Fruit fly (Drosophila melanogaster) whole organism, embryonic: ENCODE data around the gene Svil.
A peak's percentile ranks its signal among the peaks of the same experiment; 100 is the strongest.

Experiments
- C15 ChIP-seq: fragments of 200-800 bp; sonication (Bioruptor generic); IDR thresholded peaks from 3 replicates; pipeline ENCODE4 v1.3.6; 2022; ENCODE audit warnings: missing biosample characterization, missing genetic modification characterization
- CG10366 ChIP-seq: fragments of 200-800 bp; sonication (Bioruptor generic); IDR thresholded peaks from 2 replicates; pipeline ENCODE4 v1.3.6; 2022; ENCODE audit warnings: missing biosample characterization, missing genetic modification characterization
- CG11696 ChIP-seq: fragments of 200-800 bp; sonication (Bioruptor generic); IDR thresholded peaks from 2 replicates; pipeline ENCODE4 v1.3.6; 2022; ENCODE audit warnings: missing biosample characterization, missing genetic modification characterization
- CG11723 ChIP-seq: fragments of 200-800 bp; sonication (Bioruptor generic); optimal IDR thresholded peaks from 2 replicates; lab custom pipeline; 2017; ENCODE audit warnings: missing biosample characterization, mild to moderate bottlenecking, missing genetic modification characterization
- CG12769 ChIP-seq: fragments of 200-800 bp; sonication (Bioruptor generic); optimal IDR thresholded peaks from 2 replicates; lab custom pipeline; 2019; ENCODE audit warnings: missing biosample characterization, mild to moderate bottlenecking, missing genetic modification characterization, moderate library complexity
- CG12942 ChIP-seq: fragments of 200-800 bp; sonication (Bioruptor generic); optimal IDR thresholded peaks from 3 replicates; lab custom pipeline; 2016; ENCODE audit warnings: missing biosample characterization, missing genetic modification characterization
- CG13624 ChIP-seq: fragments of 200-800 bp; sonication (Bioruptor generic); optimal IDR thresholded peaks from 2 replicates; lab custom pipeline; 2016; ENCODE audit warnings: missing biosample characterization, missing genetic modification characterization
- CG13775 ChIP-seq: fragments of 200-800 bp; sonication (Bioruptor generic); optimal IDR thresholded peaks from 3 replicates; lab custom pipeline; 2017; ENCODE audit warnings: missing biosample characterization, mild to moderate bottlenecking, missing genetic modification characterization
- CG14710 ChIP-seq: fragments of 200-800 bp; sonication (Bioruptor generic); optimal IDR thresholded peaks from 3 replicates; lab custom pipeline; 2019; ENCODE audit warnings: missing biosample characterization, mild to moderate bottlenecking, missing genetic modification characterization, moderate library complexity
- CG15514 ChIP-seq: fragments of 200-800 bp; sonication (Bioruptor generic); optimal IDR thresholded peaks from 3 replicates; lab custom pipeline; 2017; ENCODE audit warnings: missing biosample characterization, missing genetic modification characterization, mild to moderate bottlenecking, moderate library complexity, missing genetic modification reagents
- CG17328 ChIP-seq: fragments of 200-800 bp; sonication (Bioruptor generic); IDR thresholded peaks from 2 replicates; pipeline ENCODE4 v1.3.6; 2022; ENCODE audit warnings: missing biosample characterization, missing genetic modification characterization
- CG17361 ChIP-seq: fragments of 200-800 bp; sonication (Bioruptor generic); IDR thresholded peaks from 3 replicates; pipeline ENCODE4 v1.3.6; 2022; ENCODE audit warnings: missing biosample characterization, missing genetic modification characterization
- CG17385 ChIP-seq: fragments of 200-800 bp; sonication (Bioruptor generic); optimal IDR thresholded peaks from 3 replicates; lab custom pipeline; 2018; ENCODE audit warnings: missing biosample characterization, mild to moderate bottlenecking, missing genetic modification characterization
- CG18011 ChIP-seq: fragments of 200-800 bp; sonication (Bioruptor generic); optimal IDR thresholded peaks from 2 replicates; lab custom pipeline; 2017; ENCODE audit warnings: missing biosample characterization, missing genetic modification characterization, mild to moderate bottlenecking, moderate library complexity, missing genotype
- CG6175 ChIP-seq: fragments of 200-800 bp; sonication (Bioruptor generic); IDR thresholded peaks from 3 replicates; pipeline ENCODE4 v1.3.6; 2022; ENCODE audit warnings: missing biosample characterization, missing genetic modification characterization
- CG6765 ChIP-seq: fragments of 200-800 bp; sonication (Bioruptor generic); optimal IDR thresholded peaks from 3 replicates; lab custom pipeline; 2017; ENCODE audit warnings: missing biosample characterization, mild to moderate bottlenecking, missing genetic modification characterization
- CG7839 ChIP-seq: fragments of 200-800 bp; sonication (Bioruptor generic); optimal IDR thresholded peaks from 3 replicates; lab custom pipeline; 2018; ENCODE audit warnings: missing biosample characterization, mild to moderate bottlenecking, missing genetic modification characterization, moderate library complexity
- CG8478 ChIP-seq: fragments of >200 bp; optimal IDR thresholded peaks from 2 replicates; lab custom pipeline; 2018
- CG9215 ChIP-seq: fragments of 200-800 bp; sonication (Bioruptor generic); IDR thresholded peaks from 2 replicates; pipeline ENCODE4 v1.3.6; 2022; ENCODE audit warnings: missing biosample characterization, missing genetic modification characterization
- CG9817 ChIP-seq: fragments of 200-800 bp; sonication (Bioruptor generic); optimal IDR thresholded peaks from 2 replicates; lab custom pipeline; 2018; ENCODE audit warnings: missing biosample characterization, mild to moderate bottlenecking, missing genetic modification characterization, moderate library complexity
- Ets97D ChIP-seq: fragments of 200-800 bp; sonication (Bioruptor generic); optimal IDR thresholded peaks from 3 replicates; lab custom pipeline; 2016; ENCODE audit warnings: missing biosample characterization, missing genetic modification characterization
- HHEX ChIP-seq: fragments of 200-800 bp; sonication (Bioruptor generic); optimal IDR thresholded peaks from 3 replicates; lab custom pipeline; 2017; ENCODE audit warnings: missing biosample characterization, mild to moderate bottlenecking, missing genetic modification characterization, missing genetic modification reagents
- HmgD ChIP-seq: fragments of 200-800 bp; sonication (Bioruptor generic); optimal IDR thresholded peaks from 3 replicates; lab custom pipeline; 2016; ENCODE audit warnings: missing biosample characterization, missing genetic modification characterization
- Hr3 ChIP-seq: fragments of 200-800 bp; sonication (Bioruptor generic); optimal IDR thresholded peaks from 3 replicates; lab custom pipeline; 2016; ENCODE audit warnings: missing biosample characterization, missing genetic modification characterization
- MESR4 ChIP-seq: fragments of 200-800 bp; sonication (Bioruptor generic); optimal IDR thresholded peaks from 2 replicates; lab custom pipeline; 2018; ENCODE audit warnings: missing biosample characterization, mild to moderate bottlenecking, missing genetic modification characterization, moderate library complexity
- Oaz ChIP-seq: fragments of 200-800 bp; sonication (Bioruptor generic); IDR thresholded peaks from 2 replicates; pipeline ENCODE4 v1.3.6; 2022; ENCODE audit warnings: missing biosample characterization, missing genetic modification characterization
- Oli ChIP-seq: fragments of 200-800 bp; sonication (Bioruptor generic); optimal IDR thresholded peaks from 2 replicates; lab custom pipeline; 2018; ENCODE audit warnings: missing biosample characterization, mild to moderate bottlenecking, missing genetic modification characterization, moderate library complexity
- Usf ChIP-seq: fragments of 200-800 bp; sonication (Bioruptor generic); optimal IDR thresholded peaks from 2 replicates; lab custom pipeline; 2017; ENCODE audit warnings: missing genotype, missing biosample characterization, missing genetic modification characterization
- amos ChIP-seq: fragments of 200-800 bp; sonication (Bioruptor generic); IDR thresholded peaks from 2 replicates; pipeline ENCODE4 v1.3.6; 2022; ENCODE audit warnings: missing biosample characterization, missing genetic modification characterization; ENCODE audit not compliant: partially characterized antibody
- bbx ChIP-seq: fragments of 200-800 bp; sonication (Bioruptor generic); IDR thresholded peaks from 2 replicates; pipeline ENCODE4 v1.3.6; 2022; ENCODE audit warnings: missing biosample characterization, missing genetic modification characterization; ENCODE audit not compliant: partially characterized antibody
- chif ChIP-seq, 2 experiments: fragments of 200-800 bp; sonication (Bioruptor generic); optimal IDR thresholded peaks; 3 replicates each; lab custom pipeline; 2016; ENCODE audit warnings: missing biosample characterization in 2 of 2, missing genetic modification characterization in 2 of 2
- crp ChIP-seq, 2 experiments: fragments of 200-800 bp; sonication (Bioruptor generic); optimal IDR thresholded peaks; 2 replicates in 1 of 2; 3 replicates in 1 of 2; lab custom pipeline; 2017; ENCODE audit warnings: missing biosample characterization in 2 of 2, missing genetic modification characterization in 2 of 2, mild to moderate bottlenecking in 1 of 2, moderate library complexity in 1 of 2
- disco-r ChIP-seq: fragments of 200-800 bp; sonication (Bioruptor generic); optimal IDR thresholded peaks from 2 replicates; lab custom pipeline; 2016; ENCODE audit warnings: missing biosample characterization, missing genetic modification characterization
- emc ChIP-seq: fragments of 200-800 bp; sonication (Bioruptor generic); optimal IDR thresholded peaks from 2 replicates; lab custom pipeline; 2016; ENCODE audit warnings: missing biosample characterization, missing genetic modification characterization
- en ChIP-seq: fragments of 200-800 bp; sonication (Bioruptor generic); optimal IDR thresholded peaks from 2 replicates; lab custom pipeline; 2016; ENCODE audit warnings: missing biosample characterization, missing genetic modification characterization
- eyg ChIP-seq: fragments of 200-800 bp; sonication (Bioruptor generic); optimal IDR thresholded peaks from 3 replicates; lab custom pipeline; 2016; ENCODE audit warnings: missing biosample characterization, missing genetic modification characterization
- fd64A ChIP-seq: fragments of 200-800 bp; sonication (Bioruptor generic); optimal IDR thresholded peaks from 3 replicates; lab custom pipeline; 2018; ENCODE audit warnings: missing biosample characterization, mild to moderate bottlenecking, missing genetic modification characterization
- h ChIP-seq: fragments of >200 bp; optimal IDR thresholded peaks from 2 replicates; lab custom pipeline; 2017
- kni ChIP-seq: fragments of 200-800 bp; sonication (Bioruptor generic); optimal IDR thresholded peaks from 3 replicates; lab custom pipeline; 2017; ENCODE audit warnings: mild to moderate bottlenecking, missing biosample characterization, missing genetic modification reagents, missing genetic modification characterization
- lab ChIP-seq: fragments of 200-800 bp; sonication (Bioruptor generic); optimal IDR thresholded peaks from 3 replicates; lab custom pipeline; 2017; ENCODE audit warnings: missing biosample characterization, missing genetic modification characterization, mild to moderate bottlenecking, moderate library complexity, missing genetic modification reagents
- mirr ChIP-seq: fragments of 200-800 bp; sonication (Bioruptor generic); optimal IDR thresholded peaks from 3 replicates; lab custom pipeline; 2018; ENCODE audit warnings: missing biosample characterization, mild to moderate bottlenecking, missing genetic modification characterization
- nmo ChIP-seq: fragments of 200-800 bp; sonication (Bioruptor generic); optimal IDR thresholded peaks from 2 replicates; lab custom pipeline; 2018; ENCODE audit warnings: missing biosample characterization, mild to moderate bottlenecking, missing genetic modification characterization, moderate library complexity
- pfk ChIP-seq: fragments of 200-800 bp; sonication (Bioruptor generic); optimal IDR thresholded peaks from 2 replicates; lab custom pipeline; 2018; ENCODE audit warnings: missing biosample characterization, mild to moderate bottlenecking, missing genetic modification characterization, moderate library complexity
- pum ChIP-seq: fragments of 200-800 bp; sonication (Bioruptor generic); optimal IDR thresholded peaks from 2 replicates; lab custom pipeline; 2016; ENCODE audit warnings: missing biosample characterization, missing genetic modification characterization
- rib ChIP-seq: fragments of 200-800 bp; sonication (Bioruptor generic); IDR thresholded peaks from 2 replicates; pipeline ENCODE4 v1.3.6; 2022; ENCODE audit warnings: missing biosample characterization, missing genetic modification characterization
- salm ChIP-seq: fragments of 200-800 bp; sonication (Bioruptor generic); optimal IDR thresholded peaks from 2 replicates; lab custom pipeline; 2018; ENCODE audit warnings: missing biosample characterization, mild to moderate bottlenecking, missing genetic modification characterization
- seq ChIP-seq: fragments of 200-800 bp; sonication (Bioruptor generic); IDR thresholded peaks from 2 replicates; pipeline ENCODE4 v1.3.6; 2022; ENCODE audit warnings: missing biosample characterization, missing genetic modification characterization
- sisA ChIP-seq: fragments of 200-800 bp; sonication (Bioruptor generic); IDR thresholded peaks from 2 replicates; pipeline ENCODE4 v1.3.6; 2022; ENCODE audit warnings: missing biosample characterization, missing genetic modification characterization
- tap ChIP-seq: fragments of 200-800 bp; optimal IDR thresholded peaks from 3 replicates; lab custom pipeline; 2019; ENCODE audit warnings: missing biosample characterization, mild to moderate bottlenecking, missing genetic modification characterization, moderate library complexity
- wor ChIP-seq: fragments of 200-800 bp; sonication (Bioruptor generic); IDR thresholded peaks from 2 replicates; pipeline ENCODE4 v1.3.6; 2022; ENCODE audit warnings: missing biosample characterization, missing genetic modification characterization

The Svil gene

dm6 chr3L:2466411-2467015, 89.1 kb downstream of the Svil start (continued):
- TF ChIP-seq CG17328 (GFP tag; lab: Robert Waterston, UW), result peak; percentile 44; the same call in 1 of the 2 replicates
- peak; percentile 68 for TF ChIP-seq CG13624 (GFP tag; lab: Kevin White, UChicago)
- TF ChIP-seq eyg (GFP tag; lab: Kevin White, UChicago), result no peak
- no peak for TF ChIP-seq CG18011 (GFP tag; lab: Kevin White, UChicago)
- peak; percentile 90 for TF ChIP-seq CG17385 (GFP tag; lab: Kevin White, UChicago)
- peak; percentile 56 for TF ChIP-seq nmo (GFP tag; lab: Kevin White, UChicago)
- no peak for TF ChIP-seq mirr (GFP tag; lab: Kevin White, UChicago)
- no peak for TF ChIP-seq fd64A
- TF ChIP-seq lab (GFP tag; lab: Kevin White, UChicago), result peak; percentile 48
- no peak for TF ChIP-seq CG17361 (GFP tag; lab: Robert Waterston, UW)
- TF ChIP-seq HHEX, result no peak
- TF ChIP-seq pfk, result peak; percentile 42
- TF ChIP-seq CG12769 (tag; lab: Kevin White, UChicago), result peak; percentile 41
- TF ChIP-seq rib (GFP tag; lab: Robert Waterston, UW), result peak; percentile 62; the same call in 1 of the 2 replicates
- no peak for TF ChIP-seq wor (GFP tag; lab: Robert Waterston, UW)
- peak; percentile 64 for TF ChIP-seq HmgD (GFP tag; lab: Kevin White, UChicago)
- TF ChIP-seq disco-r (GFP tag; lab: Kevin White, UChicago), result no peak
- peak; percentile 48 for TF ChIP-seq MESR4 (GFP tag; lab: Kevin White, UChicago)
- peak; percentile 24 for TF ChIP-seq CG6765 (GFP tag; lab: Kevin White, UChicago)
- TF ChIP-seq CG13775 (GFP tag; lab: Kevin White, UChicago), result peak; percentile 22
- no peak for TF ChIP-seq Oaz (GFP tag; lab: Robert Waterston, UW)
- no peak for TF ChIP-seq seq (GFP tag; lab: Robert Waterston, UW)
- TF ChIP-seq kni (GFP tag; lab: Kevin White, UChicago), result peak; percentile 24

DNA sequence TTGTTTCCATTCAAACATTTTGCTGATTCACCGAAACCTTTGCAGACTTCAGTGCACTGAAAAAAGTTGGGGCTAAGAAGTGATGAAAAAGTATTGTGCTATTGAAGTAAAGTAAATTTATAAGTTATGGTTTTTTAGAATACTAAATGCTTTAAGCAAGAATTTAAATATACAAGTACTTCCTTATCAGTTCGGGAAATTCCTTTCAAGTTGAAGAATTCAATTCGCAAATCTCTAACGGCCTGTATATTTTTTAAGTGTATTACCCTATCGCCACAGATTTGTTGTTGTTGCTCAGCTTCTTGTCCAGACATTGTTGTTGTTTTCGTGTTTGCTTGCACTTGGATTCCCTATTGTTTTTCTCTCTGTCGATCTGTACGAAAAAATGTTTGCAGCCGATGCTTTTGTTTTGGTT, 90.0 kb downstream of the Svil start:
- TF ChIP-seq CG9817 (tag; lab: Kevin White, UChicago) (peak; percentile 36), CG15514 (GFP tag; lab: Kevin White, UChicago) (peak; percentile 28), CG12942 (peak; percentile 50), CG9215 (GFP tag; lab: Robert Waterston, UW) (peak; percentile 35; the same call in 1 of the 2 replicates), amos (GFP tag; lab: Robert Waterston, UW) (no peak), CG14710 (tag; lab: Kevin White, UChicago) (peak; percentile 79), bbx (GFP tag; lab: Robert Waterston, UW) (no peak), Oli (peak; percentile 74), CG10366 (GFP tag; lab: Robert Waterston, UW) (peak; percentile 52), crp (GFP tag; optimal IDR thresholded peaks at IDR 0.05; lab: Kevin White, UChicago) (no peak), sisA (GFP tag; lab: Robert Waterston, UW) (peak; percentile 70), Ets97D (GFP tag; lab: Kevin White, UChicago) (no peak), CG7839 (peak; percentile 82), en (GFP tag; lab: Kevin White, UChicago) (peak; percentile 35), CG11723 (peak; percentile 41), chif (GFP tag; optimal IDR thresholded peaks at IDR 0.05; lab: Kevin White, UChicago) (peak; percentile 54 to 76), Hr3 (GFP tag; lab: Kevin White, UChicago) (peak; percentile 60), salm (tag; lab: Kevin White, UChicago) (peak; percentile 49), CG8478 (lab: Kevin White, UChicago) (no peak), h (lab: Kevin White, UChicago) (no peak), C15 (GFP tag; lab: Robert Waterston, UW) (no peak), CG17385 (GFP tag; lab: Kevin White, UChicago) (peak; percentile 54), Usf (GFP tag; lab: Kevin White, UChicago) (peak; percentile 5), CG6175 (GFP tag; lab: Robert Waterston, UW) (no peak), tap (peak; percentile 87), pum (peak; percentile 59), CG11696 (GFP tag; lab: Robert Waterston, UW) (no peak), emc (GFP tag; lab: Kevin White, UChicago) (peak; percentile 3)
